Worm (Caenorhabditis elegans) whole organism, L2 larva: ENCODE results near the gene Y81B9A.4.
A peak's percentile ranks its signal among the peaks of the same experiment; 100 is the strongest.

Source experiments
- blmp-1 ChIP-seq: sonication (generic microtip); optimal IDR thresholded peaks from 2 replicates; lab custom pipeline; 2017; ENCODE audit warnings: missing genetic modification characterization, mild to moderate bottlenecking, missing compliant biosample characterization, antibody characterized with exemption, moderate library complexity; ENCODE audit not compliant: insufficient read depth
- dmd-4 ChIP-seq: sonication (generic microtip); optimal IDR thresholded peaks from 2 replicates; lab custom pipeline; 2017; ENCODE audit warnings: missing biosample characterization, missing genetic modification characterization
- egl-27 ChIP-seq: sonication (generic microtip); optimal IDR thresholded peaks from 3 replicates; lab custom pipeline; 2017; ENCODE audit warnings: missing biosample characterization, missing genetic modification reagents, missing genetic modification characterization
- elt-3 ChIP-seq: sonication (generic microtip); optimal IDR thresholded peaks from 2 replicates; lab custom pipeline; 2017; ENCODE audit warnings: missing biosample characterization, missing genetic modification characterization
- fos-1 ChIP-seq: fragments of 150-350 bp; optimal IDR thresholded peaks from 2 replicates; lab custom pipeline; 2014; ENCODE audit warnings: missing biosample characterization, missing genetic modification characterization
- mbf-1 ChIP-seq: sonication (generic microtip); optimal IDR thresholded peaks from 2 replicates; lab custom pipeline; 2017; ENCODE audit warnings: missing biosample characterization, missing genetic modification characterization
- nhr-10 ChIP-seq: sonication (generic microtip); optimal IDR thresholded peaks from 2 replicates; lab custom pipeline; 2017; ENCODE audit warnings: missing biosample characterization, missing genetic modification characterization
- nhr-129 ChIP-seq: fragments of 150-350 bp; optimal IDR thresholded peaks from 2 replicates; lab custom pipeline; 2014; ENCODE audit warnings: missing biosample characterization, missing genetic modification characterization
- nhr-21 ChIP-seq: fragments of 150-350 bp; optimal IDR thresholded peaks from 2 replicates; lab custom pipeline; 2014; ENCODE audit warnings: missing biosample characterization, missing genetic modification characterization
- nhr-23 ChIP-seq: fragments of 150-350 bp; optimal IDR thresholded peaks from 2 replicates; lab custom pipeline; 2014; ENCODE audit warnings: missing biosample characterization, missing genetic modification reagents, missing genetic modification characterization
- nhr-6 ChIP-seq: fragments of 150-350 bp; optimal IDR thresholded peaks from 2 replicates; lab custom pipeline; 2014; ENCODE audit warnings: missing biosample characterization, missing genetic modification characterization
- sem-4 ChIP-seq: fragments of 150-350 bp; optimal IDR thresholded peaks from 2 replicates; lab custom pipeline; 2014; ENCODE audit warnings: missing biosample characterization, missing genetic modification reagents, missing genetic modification characterization
- skn-1 ChIP-seq: sonication (generic microtip); optimal IDR thresholded peaks from 2 replicates; lab custom pipeline; 2017; ENCODE audit warnings: missing biosample characterization, missing genetic modification characterization
- sma-3 ChIP-seq: sonication (generic microtip); optimal IDR thresholded peaks from 2 replicates; lab custom pipeline; 2016; ENCODE audit warnings: missing genetic modification reagents, missing genetic modification characterization, missing compliant biosample characterization
- sma-9 ChIP-seq, 2 experiments: fragments of 150-350 bp in 1 of 2; sonication (generic microtip) in 1 of 2; optimal IDR thresholded peaks; 2 replicates each; lab custom pipeline; 2014 to 2016; ENCODE audit warnings: missing genetic modification characterization in 2 of 2, mild to moderate bottlenecking in 1 of 2, missing biosample characterization in 1 of 2, missing compliant biosample characterization in 1 of 2, missing genetic modification reagents in 1 of 2, moderate library complexity in 1 of 2
- unc-62 ChIP-seq: fragments of 150-350 bp; optimal IDR thresholded peaks from 2 replicates; lab custom pipeline; 2014; ENCODE audit warnings: missing biosample characterization, missing genetic modification reagents, missing genetic modification characterization
- zag-1 ChIP-seq: fragments of 150-350 bp; optimal IDR thresholded peaks from 2 replicates; lab custom pipeline; 2014; ENCODE audit warnings: missing biosample characterization, missing genetic modification characterization

The Y81B9A.4 gene

ce11 chrX:9146953-9147352 is 33.8 kb downstream of the Y81B9A.4 start:
- TF ChIP-seq zag-1 (tag; lab: Kevin White, UChicago) (no peak), blmp-1 (tag; lab: Kevin White, UChicago) (no peak), mbf-1 (no peak), sma-9 (GFP tag; optimal IDR thresholded peaks at IDR 0.05; lab: Kevin White, UChicago) (peak; percentile 64), sma-9 (tag; optimal IDR thresholded peaks at IDR 0.05; lab: Kevin White, UChicago) (no peak), fos-1 (tag; lab: Kevin White, UChicago) (peak; percentile 6), nhr-129 (tag; lab: Kevin White, UChicago) (peak; percentile 5), nhr-21 (tag; lab: Kevin White, UChicago) (peak; percentile 62), sma-3 (peak; percentile 67)

DNA sequence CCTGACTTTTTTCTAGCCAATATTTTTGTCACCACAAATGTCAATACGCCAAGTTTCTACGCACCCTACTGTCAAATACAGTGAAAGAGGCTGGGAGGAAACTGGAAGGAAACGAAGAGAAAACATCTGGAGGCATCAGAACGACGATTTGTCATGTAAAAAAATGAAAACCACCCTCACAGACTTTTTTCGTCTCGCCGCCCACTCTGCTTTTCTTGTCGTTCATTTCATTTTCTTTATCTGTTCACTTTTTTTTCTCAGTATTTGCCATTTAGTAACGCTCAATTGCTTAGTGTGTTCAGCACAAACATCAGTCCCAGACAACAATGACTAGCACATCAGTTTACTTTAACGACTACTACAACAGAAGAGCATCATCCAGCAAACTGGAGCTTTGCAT is 34.9 kb downstream of the Y81B9A.4 start, which contains the start of gene B0563.5:
Gene B0563.5 (plus strand): TSS at position 301 of the 400 bp plus-strand sequence.
- TF ChIP-seq nhr-10 = no peak

- TF ChIP-seq skn-1 (no peak), dmd-4 (tag; lab: Kevin White, UChicago) (no peak), blmp-1 (tag; lab: Kevin White, UChicago) (no peak), nhr-23 (tag; lab: Kevin White, UChicago) (no peak), nhr-6 (tag; lab: Kevin White, UChicago) (no peak), unc-62 (no peak), sem-4 (tag; lab: Kevin White, UChicago) (no peak), elt-3 (tag; lab: Kevin White, UChicago) (no peak), egl-27 (tag; lab: Kevin White, UChicago) (no peak)
Measured at ce11 chrX:9137402-9137801, 43.3 kb downstream of the Y81B9A.4 start, which contains the start of gene B0563.6. B0563.6 (plus strand) TSS chrX:9137702.
